Worm (Caenorhabditis elegans): ENCODE data around the gene C09G12.17.

DNA sequence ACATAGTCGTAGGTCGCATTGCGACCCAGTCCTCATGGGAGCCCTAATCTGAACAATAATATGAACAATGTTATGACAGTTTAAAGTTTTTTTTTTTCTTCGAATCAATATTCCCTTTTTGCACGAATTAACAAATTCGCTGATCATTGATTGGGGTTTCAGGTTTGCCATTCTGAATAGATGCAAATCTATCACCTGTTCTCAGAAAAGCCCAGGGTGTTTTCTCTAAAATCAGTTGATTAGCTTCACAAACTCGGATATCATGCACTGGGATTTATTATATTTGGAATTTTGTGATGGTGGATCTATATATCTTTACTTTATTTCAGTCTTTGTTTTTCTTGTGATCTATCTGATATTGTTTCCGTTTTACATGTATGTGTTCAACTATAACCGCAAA, 42.9 kb downstream of the C09G12.17 start, which contains the start of gene srz-23:
- TF ChIP-seq unc-62 (GFP tag; optimal IDR thresholded peaks at IDR 0.05) (no peak), ces-1 (GFP tag; optimal IDR thresholded peaks at IDR 0.05) (no peak), lin-32 (GFP tag; optimal IDR thresholded peaks at IDR 0.05) (no peak)

All from whole organism, mixed stage, embryonic.